Worm (Caenorhabditis elegans) whole organism, midembryonic: ENCODE data around the gene twk-18.

Experiments
- T22C8.4 ChIP-seq: fragments of 200-800 bp; sonication (Bioruptor generic); IDR thresholded peaks from 2 replicates; pipeline ENCODE4 v1.3.6; 2022; ENCODE audit warnings: missing genetic modification characterization, missing compliant biosample characterization
- flt-1 ChIP-seq: fragments of 200-800 bp; sonication (Bioruptor generic); IDR thresholded peaks from 2 replicates; pipeline ENCODE4 v1.3.6; 2022; ENCODE audit warnings: missing genetic modification characterization, missing compliant biosample characterization
- med-1 ChIP-seq: sonication (generic microtip); optimal IDR thresholded peaks from 2 replicates; lab custom pipeline; 2017; ENCODE audit warnings: missing genetic modification characterization, mild to moderate bottlenecking, missing compliant biosample characterization, antibody characterized with exemption, missing genetic modification reagents; ENCODE audit not compliant: insufficient read depth
- tab-1 ChIP-seq: fragments of 200-800 bp; sonication (Bioruptor generic); IDR thresholded peaks from 2 replicates; pipeline ENCODE4 v1.3.6; 2022; ENCODE audit warnings: missing genetic modification characterization, missing compliant biosample characterization

- TF ChIP-seq flt-1 (GFP tag; lab: Robert Waterston, UW): no peak
- TF ChIP-seq med-1 (GFP tag; lab: Kevin White, UChicago): no peak
- TF ChIP-seq tab-1 (GFP tag; lab: Robert Waterston, UW): no peak
- TF ChIP-seq T22C8.4 (GFP tag; lab: Robert Waterston, UW): no peak
Observed at ce11 chrX:8950507-8951028, 37.4 kb upstream of the twk-18 start, which contains the start of gene trk-1.
